Worm (Caenorhabditis elegans): ENCODE measurements around the gene fbxa-215.
"Not testable (repeated sequence)": the region's sequence is repeated elsewhere in the genome, so short reads cannot be mapped to it uniquely, and the experiment has no call there.

DNA sequence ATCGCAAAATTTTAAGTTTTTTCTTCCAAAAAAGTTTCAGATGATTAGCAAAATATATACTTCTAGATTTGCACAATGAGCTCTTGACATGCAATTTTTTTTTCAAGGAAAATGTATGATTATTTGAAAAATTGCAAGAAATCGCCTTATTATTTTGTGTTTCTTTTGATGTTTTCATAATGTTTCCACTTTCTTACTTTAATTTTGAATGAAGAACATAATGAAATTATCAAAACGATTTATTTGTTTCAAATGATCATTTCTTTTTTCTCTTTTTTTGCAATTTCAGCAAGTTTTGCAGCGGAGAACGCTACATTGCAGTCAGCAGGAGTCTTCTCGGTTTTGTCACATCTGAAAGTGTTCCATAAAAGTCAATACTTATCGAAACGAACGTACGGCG is 14.7 kb downstream of the fbxa-215 start, which contains the start of gene Y45F10C.6:
- TF ChIP-seq lin-15B, jun-1, elt-1, nhr-77, nhr-11, ceh-82, tbx-2 (tag; optimal IDR thresholded peaks at IDR 0.05): not testable (repeated sequence)

Data from whole organism, L3 larva.